Worm (Caenorhabditis elegans): ENCODE data around the gene mif-4.
"Not testable (repeated sequence)": the region's sequence is repeated elsewhere in the genome, so short reads cannot be mapped to it uniquely, and the experiment has no call there.

The mif-4 gene

DNA sequence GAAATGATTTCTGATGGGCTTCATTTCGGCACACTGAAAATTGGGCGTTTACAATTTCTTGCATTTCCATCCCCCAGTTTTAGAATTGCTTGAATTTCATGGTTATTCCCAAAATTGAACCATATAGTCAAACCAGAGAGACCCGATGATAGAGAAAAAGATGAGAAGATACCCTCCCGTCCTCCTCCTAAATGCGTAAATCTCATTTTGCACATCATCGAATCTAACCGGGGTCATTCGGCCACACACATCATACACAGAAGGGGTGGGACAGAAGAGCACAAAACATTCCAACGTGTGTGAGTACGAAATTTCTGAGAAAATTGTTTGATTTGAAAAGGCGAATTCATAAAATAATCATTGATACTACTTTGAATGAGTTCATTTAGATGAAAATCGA, 27.8 kb upstream of the mif-4 start:
- TF ChIP-seq nhr-28 (tag; optimal IDR thresholded peaks at IDR 0.05), result no peak
- peak; percentile 89 for TF ChIP-seq ces-1 (GFP tag; optimal IDR thresholded peaks at IDR 0.05)

DNA sequence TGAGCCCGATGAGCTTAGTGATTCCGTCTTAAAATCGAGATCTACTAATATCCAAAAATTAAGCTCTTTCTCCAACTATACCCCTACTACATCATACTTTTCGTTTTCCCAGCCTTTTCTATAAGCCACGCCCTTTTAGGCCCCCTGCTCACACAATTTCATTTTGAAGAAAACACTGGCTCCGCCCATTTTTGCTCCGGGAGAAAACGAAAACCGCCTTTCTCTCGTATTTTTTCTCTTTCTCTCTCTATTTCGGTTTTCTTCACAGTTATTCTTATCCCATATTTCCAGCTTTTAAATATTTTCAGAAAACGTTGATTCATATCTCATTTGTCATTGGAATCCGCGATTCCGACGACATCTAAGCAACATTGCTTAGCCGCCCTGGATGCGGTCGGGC, 25.9 kb upstream of the mif-4 start, which contains the start of gene Y73B6BL.47:
Gene Y73B6BL.47 (plus strand): TSS at position 301 of the 400 bp plus-strand sequence.
- TF ChIP-seq ceh-39 (tag; optimal IDR thresholded peaks at IDR 0.05) (no peak), ces-1 (GFP tag; optimal IDR thresholded peaks at IDR 0.05) (peak; percentile 12)

DNA sequence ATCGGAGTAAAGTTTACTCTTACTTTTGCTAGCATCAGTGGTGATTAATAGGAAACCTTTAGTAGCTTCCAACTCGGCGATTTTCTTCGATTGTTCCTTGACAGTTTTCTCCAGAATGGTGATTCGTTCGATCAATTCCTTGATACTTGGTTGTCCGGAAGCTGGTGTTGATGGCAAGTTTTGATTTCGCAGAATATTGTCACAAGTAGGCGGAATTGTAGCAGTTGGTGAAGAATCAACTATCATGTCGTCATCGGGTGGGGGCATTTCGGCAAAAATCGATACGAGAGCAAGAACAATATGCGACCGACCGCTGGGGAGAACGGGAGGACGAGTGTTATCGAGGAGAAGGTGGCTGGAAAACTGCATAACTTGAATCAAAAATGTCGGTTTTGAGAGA, 11.4 kb upstream of the mif-4 start, which contains the start of gene Y73B6BL.289:
Gene Y73B6BL.289 (plus strand): TSS at position 301 of the 400 bp plus-strand sequence.
- TF ChIP-seq nhr-76 (tag; optimal IDR thresholded peaks at IDR 0.05); ham-2 (GFP tag; optimal IDR thresholded peaks at IDR 0.05); ztf-11 (tag; optimal IDR thresholded peaks at IDR 0.05): not testable (repeated sequence)

DNA sequence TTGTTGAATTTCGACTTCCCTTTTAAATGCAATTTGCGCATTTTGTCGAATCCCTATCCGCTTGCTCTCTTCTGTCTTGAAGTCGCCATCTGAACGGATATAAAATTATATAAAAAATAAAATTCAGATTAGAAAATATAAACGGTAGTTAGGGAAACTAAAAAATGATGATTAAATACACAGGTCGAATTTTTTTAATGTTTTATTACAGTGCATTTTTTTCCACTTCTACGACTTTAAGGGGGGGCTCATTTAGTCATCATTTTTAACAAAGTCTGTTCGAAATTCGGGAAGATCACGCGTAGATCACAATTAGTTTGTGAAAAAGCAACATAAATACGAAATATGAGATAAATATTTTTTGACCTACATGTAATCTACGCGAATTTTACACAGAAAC, 7.1 kb upstream of the mif-4 start, which contains the start of gene Y73B6BL.14:
Gene Y73B6BL.14 (minus strand): TSS at position 101 of the 400 bp plus-strand sequence.
- TF ChIP-seq ztf-11 (tag; optimal IDR thresholded peaks at IDR 0.05) (no peak), lsy-2 (tag; optimal IDR thresholded peaks at IDR 0.05) (no peak), M03D4.4 (tag; optimal IDR thresholded peaks at IDR 0.05) (no peak), flh-1 (GFP tag; optimal IDR thresholded peaks at IDR 0.05) (no peak), ces-1 (GFP tag; optimal IDR thresholded peaks at IDR 0.05) (no peak), tbx-8 (GFP tag; optimal IDR thresholded peaks at IDR 0.05) (no peak), pha-4 (tag; optimal IDR thresholded peaks at IDR 0.05) (no peak), unc-39 (tag; optimal IDR thresholded peaks at IDR 0.05) (no peak), ham-2 (GFP tag; optimal IDR thresholded peaks at IDR 0.05) (no peak), mab-5 (tag; optimal IDR thresholded peaks at IDR 0.05) (no peak), drap-1 (GFP tag; optimal IDR thresholded peaks at IDR 0.05) (no peak), hlh-1 (tag; optimal IDR thresholded peaks at IDR 0.05) (no peak), mep-1 (tag; optimal IDR thresholded peaks at IDR 0.05) (no peak), zip-8 (tag; optimal IDR thresholded peaks at IDR 0.05) (no peak), nhr-28 (tag; optimal IDR thresholded peaks at IDR 0.05) (no peak)

DNA sequence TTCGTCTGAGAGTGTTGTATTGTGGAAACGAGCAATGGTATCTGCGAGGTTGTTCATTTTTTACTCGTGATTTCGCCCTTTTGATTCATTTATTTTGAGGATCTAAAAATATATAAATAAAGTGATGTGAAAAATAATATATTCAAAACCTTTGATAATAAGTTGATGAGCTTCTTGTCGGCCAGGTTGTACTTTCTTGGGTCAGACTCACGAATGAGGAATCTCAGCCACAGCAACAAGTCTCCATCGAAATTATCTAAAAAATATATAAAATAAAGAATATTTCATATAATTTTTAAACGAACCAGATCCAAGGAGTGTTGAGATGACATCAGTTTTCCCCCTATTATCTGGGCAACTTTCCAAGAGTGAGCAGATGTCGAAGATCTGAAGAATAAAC, 6.6 kb upstream of the mif-4 start, which contains the start of gene Y73B6BL.288:
Gene Y73B6BL.288 (minus strand): TSS at position 101 of the 400 bp plus-strand sequence.
- TF ChIP-seq nhr-2 (tag; optimal IDR thresholded peaks at IDR 0.05), result no peak
- TF ChIP-seq elt-1 (tag; optimal IDR thresholded peaks at IDR 0.05; ENCODE audit: borderline replicate concordance, insufficient read depth), result no peak
- TF ChIP-seq ham-2 (GFP tag; optimal IDR thresholded peaks at IDR 0.05), result no peak
- no peak for TF ChIP-seq unc-120 (tag; optimal IDR thresholded peaks at IDR 0.05; ENCODE audit: poor library complexity, severe bottlenecking)
- TF ChIP-seq ceh-43 (GFP tag; optimal IDR thresholded peaks at IDR 0.05), result no peak
- TF ChIP-seq nhr-76 (tag; optimal IDR thresholded peaks at IDR 0.05), result no peak
- no peak for TF ChIP-seq unc-62 (GFP tag; optimal IDR thresholded peaks at IDR 0.05)
- no peak for TF ChIP-seq sptf-1 (tag; optimal IDR thresholded peaks at IDR 0.05)
- TF ChIP-seq ceh-39 (tag; optimal IDR thresholded peaks at IDR 0.05), result no peak
- TF ChIP-seq cnd-1 (tag; optimal IDR thresholded peaks at IDR 0.05), result no peak
- no peak for TF ChIP-seq nhr-237 (tag; optimal IDR thresholded peaks at IDR 0.05)
- no peak for TF ChIP-seq bed-3 (GFP tag; optimal IDR thresholded peaks at IDR 0.05)
- no peak for TF ChIP-seq flh-1 (GFP tag; optimal IDR thresholded peaks at IDR 0.05)

DNA sequence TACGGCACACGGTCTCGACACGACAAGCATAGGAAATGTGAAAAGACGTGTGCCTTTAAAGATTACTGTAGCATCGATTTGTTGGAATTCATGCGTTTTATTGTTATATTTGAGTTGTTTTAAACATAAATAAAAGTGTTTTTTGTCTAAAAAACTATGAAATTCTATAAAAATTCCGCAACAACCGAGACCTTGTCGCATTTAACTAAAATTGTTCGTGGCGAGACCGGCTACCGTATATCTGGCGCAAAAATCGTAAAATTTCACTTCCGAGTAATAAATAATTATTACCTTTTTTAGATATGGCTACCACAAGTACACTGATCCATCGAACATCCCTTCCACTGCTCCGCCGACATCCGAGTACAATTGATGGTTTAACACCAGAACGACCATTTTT, 1.6 kb upstream of the mif-4 start, which contains the start of gene ipla-6:
Gene ipla-6 (plus strand): TSS at position 301 of the 400 bp plus-strand sequence.
- TF ChIP-seq ztf-11 (tag; optimal IDR thresholded peaks at IDR 0.05) (no peak), mls-2 (tag; optimal IDR thresholded peaks at IDR 0.05) (no peak), nhr-2 (tag; optimal IDR thresholded peaks at IDR 0.05) (no peak), M03D4.4 (tag; optimal IDR thresholded peaks at IDR 0.05) (no peak), nhr-237 (tag; optimal IDR thresholded peaks at IDR 0.05) (no peak), unc-120 (tag; optimal IDR thresholded peaks at IDR 0.05; ENCODE audit: poor library complexity, severe bottlenecking) (no peak), lsy-2 (tag; optimal IDR thresholded peaks at IDR 0.05) (no peak), nhr-28 (tag; optimal IDR thresholded peaks at IDR 0.05) (no peak)

DNA sequence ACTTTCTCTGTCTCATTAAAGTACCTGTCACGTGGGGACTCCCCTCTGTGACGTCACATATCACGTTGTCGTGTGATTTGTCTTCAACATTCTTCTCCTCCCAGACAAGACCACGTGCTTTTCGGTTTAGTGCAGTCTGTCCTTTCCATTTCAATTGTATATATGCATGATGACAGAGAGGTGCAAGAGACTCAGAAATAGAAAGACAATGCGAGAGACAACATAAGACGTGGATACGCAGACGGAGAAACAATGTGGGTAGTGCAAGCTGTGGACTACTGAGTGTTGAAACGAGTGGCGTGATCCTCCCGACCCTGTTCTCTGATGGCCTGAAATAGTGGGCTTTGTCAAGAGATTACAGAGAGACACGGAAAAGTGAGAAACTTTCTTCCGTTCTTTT, 954 bp upstream of the mif-4 start:
- TF ChIP-seq lsy-2 (tag; optimal IDR thresholded peaks at IDR 0.05) (peak; percentile 39), unc-62 (GFP tag; optimal IDR thresholded peaks at IDR 0.05) (peak; percentile 78), zip-8 (tag; optimal IDR thresholded peaks at IDR 0.05) (peak; percentile 43), lin-13 (tag; optimal IDR thresholded peaks at IDR 0.05) (peak; percentile 22), mep-1 (tag; optimal IDR thresholded peaks at IDR 0.05) (peak; percentile 20), ceh-83 (GFP tag; optimal IDR thresholded peaks at IDR 0.05) (no peak), cnd-1 (tag; optimal IDR thresholded peaks at IDR 0.05) (peak; percentile 15), M03D4.4 (tag; optimal IDR thresholded peaks at IDR 0.05) (peak; percentile 6), nhr-76 (tag; optimal IDR thresholded peaks at IDR 0.05) (no peak), ces-1 (GFP tag; optimal IDR thresholded peaks at IDR 0.05) (peak; percentile 77), ham-2 (GFP tag; optimal IDR thresholded peaks at IDR 0.05) (peak; percentile 22), unc-120 (tag; optimal IDR thresholded peaks at IDR 0.05; ENCODE audit: poor library complexity, severe bottlenecking) (peak; percentile 39), flh-1 (GFP tag; optimal IDR thresholded peaks at IDR 0.05) (no peak), pha-4 (tag; optimal IDR thresholded peaks at IDR 0.05) (peak; percentile 70), blmp-1 (tag; optimal IDR thresholded peaks at IDR 0.05) (peak; percentile 4), elt-3 (tag; optimal IDR thresholded peaks at IDR 0.05) (peak; percentile 61), ceh-43 (GFP tag; optimal IDR thresholded peaks at IDR 0.05) (no peak), drap-1 (GFP tag; optimal IDR thresholded peaks at IDR 0.05) (peak; percentile 0), nhr-237 (tag; optimal IDR thresholded peaks at IDR 0.05) (peak; percentile 33), sem-2 (GFP tag; optimal IDR thresholded peaks at IDR 0.05) (no peak)
